Worm (Caenorhabditis elegans) whole organism, mixed stage, embryonic: ENCODE measurements around the gene C29E4.14.

ENCODE experiments used
- ham-2 ChIP-seq: fragments of 200-800 bp; sonication (Bioruptor generic); optimal IDR thresholded peaks from 2 replicates; lab custom pipeline; 2018; ENCODE audit warnings: mild to moderate bottlenecking, missing genetic modification characterization, missing compliant biosample characterization
- lin-13 ChIP-seq: fragments of 150-350 bp; optimal IDR thresholded peaks from 2 replicates; lab custom pipeline; 2014; ENCODE audit warnings: missing biosample characterization, missing genetic modification characterization
- mep-1 ChIP-seq: fragments of 150-350 bp; optimal IDR thresholded peaks from 2 replicates; lab custom pipeline; 2017; ENCODE audit warnings: missing biosample characterization, missing genetic modification reagents, missing genetic modification characterization, inconsistent platforms
- nhr-237 ChIP-seq: fragments of 150-350 bp; optimal IDR thresholded peaks from 2 replicates; lab custom pipeline; 2014; ENCODE audit warnings: missing biosample characterization, missing genetic modification characterization
- nhr-28 ChIP-seq: fragments of 150-350 bp; optimal IDR thresholded peaks from 2 replicates; lab custom pipeline; 2014; ENCODE audit warnings: missing biosample characterization, missing genetic modification characterization
- nhr-76 ChIP-seq: sonication (generic microtip); optimal IDR thresholded peaks from 2 replicates; lab custom pipeline; 2017; ENCODE audit warnings: missing biosample characterization, missing genetic modification characterization
- pha-4 ChIP-seq: fragments of 150-350 bp; optimal IDR thresholded peaks from 2 replicates; lab custom pipeline; 2018; ENCODE audit warnings: missing biosample characterization, missing genetic modification reagents, missing genetic modification characterization
- unc-120 ChIP-seq: sonication (generic microtip); optimal IDR thresholded peaks from 2 replicates; lab custom pipeline; 2017; ENCODE audit warnings: missing genetic modification characterization, missing compliant biosample characterization; ENCODE audit not compliant: poor library complexity, severe bottlenecking
- unc-62 ChIP-seq: fragments of 150-350 bp; optimal IDR thresholded peaks from 2 replicates; lab custom pipeline; 2014; ENCODE audit warnings: missing biosample characterization, missing genetic modification reagents, missing genetic modification characterization
- ztf-11 ChIP-seq: fragments of 150-350 bp; optimal IDR thresholded peaks from 2 replicates; lab custom pipeline; 2014; ENCODE audit warnings: missing biosample characterization, missing genetic modification characterization

DNA sequence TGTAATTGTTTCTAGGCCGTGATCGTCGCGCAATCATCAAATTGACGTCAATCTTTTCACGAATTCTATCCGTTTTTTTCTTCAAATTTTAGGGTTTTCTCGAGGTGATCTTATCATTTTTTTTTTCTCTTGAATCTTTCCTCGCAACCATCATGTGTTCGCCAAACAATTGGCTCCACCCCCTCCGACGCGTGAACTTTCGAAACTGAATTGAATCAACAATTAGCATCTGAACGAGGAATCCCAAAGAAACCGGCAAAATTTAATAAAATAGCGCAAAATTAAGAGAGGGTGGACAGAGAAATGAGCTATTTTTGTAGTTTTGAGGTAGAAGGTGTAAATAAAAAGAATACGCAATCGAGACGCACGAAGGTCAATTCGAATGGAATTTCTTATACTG is 47.1 kb upstream of the C29E4.14 start:
- TF ChIP-seq mep-1 (tag; lab: Kevin White, UChicago) (no peak), pha-4 (tag; lab: Kevin White, UChicago) (no peak), lin-13 (tag; lab: Kevin White, UChicago) (no peak), ztf-11 (tag; lab: Kevin White, UChicago) (no peak), ham-2 (GFP tag; lab: Kevin White, UChicago) (no peak), nhr-76 (tag; lab: Kevin White, UChicago) (no peak), unc-62 (GFP tag; lab: Kevin White, UChicago) (no peak), nhr-237 (tag; lab: Kevin White, UChicago) (no peak), unc-120 (tag; lab: Kevin White, UChicago) (no peak), nhr-28 (no peak)
